Worm (Caenorhabditis elegans) whole organism, mixed stage, embryonic: ENCODE measurements around the gene srh-193.

Experiments
- M03D4.4 ChIP-seq: sonication (generic microtip); optimal IDR thresholded peaks from 2 replicates; lab custom pipeline; 2017; ENCODE audit warnings: mild to moderate bottlenecking, missing genetic modification characterization, missing compliant biosample characterization
- bed-3 ChIP-seq: fragments of 200-800 bp; sonication (Bioruptor generic); optimal IDR thresholded peaks from 3 replicates; lab custom pipeline; 2018; ENCODE audit warnings: mild to moderate bottlenecking, missing genetic modification characterization, moderate library complexity, missing compliant biosample characterization
- blmp-1 ChIP-seq: fragments of 150-350 bp; optimal IDR thresholded peaks from 2 replicates; lab custom pipeline; 2014; ENCODE audit warnings: missing biosample characterization, missing genetic modification characterization
- ceh-39 ChIP-seq: fragments of 150-350 bp; optimal IDR thresholded peaks from 2 replicates; lab custom pipeline; 2014; ENCODE audit warnings: missing biosample characterization, missing genetic modification characterization
- ceh-43 ChIP-seq: fragments of 200-800 bp; sonication (Bioruptor generic); optimal IDR thresholded peaks from 2 replicates; lab custom pipeline; 2018; ENCODE audit warnings: mild to moderate bottlenecking, missing genetic modification characterization, moderate library complexity, missing compliant biosample characterization
- ces-1 ChIP-seq: fragments of 150-350 bp; optimal IDR thresholded peaks from 2 replicates; lab custom pipeline; 2014; ENCODE audit warnings: missing biosample characterization, missing genetic modification reagents, missing genetic modification characterization
- cnd-1 ChIP-seq: fragments of 200-800 bp; sonication (Bioruptor generic); optimal IDR thresholded peaks from 2 replicates; lab custom pipeline; 2018; ENCODE audit warnings: mild to moderate bottlenecking, missing genetic modification characterization, missing compliant biosample characterization
- drap-1 ChIP-seq: fragments of 200-800 bp; sonication (Bioruptor generic); optimal IDR thresholded peaks from 3 replicates; lab custom pipeline; 2018; ENCODE audit warnings: mild to moderate bottlenecking, missing genetic modification characterization, missing compliant biosample characterization
- elt-3 ChIP-seq: fragments of 150-350 bp; optimal IDR thresholded peaks from 2 replicates; lab custom pipeline; 2014; ENCODE audit warnings: missing biosample characterization, missing genetic modification characterization
- ham-2 ChIP-seq: fragments of 200-800 bp; sonication (Bioruptor generic); optimal IDR thresholded peaks from 2 replicates; lab custom pipeline; 2018; ENCODE audit warnings: mild to moderate bottlenecking, missing genetic modification characterization, missing compliant biosample characterization
- hlh-1 ChIP-seq: fragments of 150-350 bp; optimal IDR thresholded peaks from 2 replicates; lab custom pipeline; 2014; ENCODE audit warnings: missing biosample characterization, missing genetic modification reagents, missing genetic modification characterization
- lin-13 ChIP-seq: fragments of 150-350 bp; optimal IDR thresholded peaks from 2 replicates; lab custom pipeline; 2014; ENCODE audit warnings: missing biosample characterization, missing genetic modification characterization
- lin-32 ChIP-seq: fragments of 200-800 bp; sonication (Bioruptor generic); optimal IDR thresholded peaks from 2 replicates; lab custom pipeline; 2018; ENCODE audit warnings: mild to moderate bottlenecking, missing genetic modification characterization, missing compliant biosample characterization
- mab-5 ChIP-seq: fragments of 150-350 bp; optimal IDR thresholded peaks from 2 replicates; lab custom pipeline; 2014; ENCODE audit warnings: missing biosample characterization, missing genetic modification characterization
- mep-1 ChIP-seq: fragments of 150-350 bp; optimal IDR thresholded peaks from 2 replicates; lab custom pipeline; 2017; ENCODE audit warnings: missing biosample characterization, missing genetic modification reagents, missing genetic modification characterization, inconsistent platforms
- mls-2 ChIP-seq: sonication (generic microtip); optimal IDR thresholded peaks from 2 replicates; lab custom pipeline; 2016; ENCODE audit warnings: mild to moderate bottlenecking, missing genetic modification characterization, moderate library complexity, missing compliant biosample characterization
- nhr-12 ChIP-seq: fragments of 150-350 bp; optimal IDR thresholded peaks from 2 replicates; lab custom pipeline; 2014; ENCODE audit warnings: missing biosample characterization, missing genetic modification characterization
- nhr-2 ChIP-seq: fragments of 150-350 bp; optimal IDR thresholded peaks from 2 replicates; lab custom pipeline; 2014; ENCODE audit warnings: missing biosample characterization, missing genetic modification characterization
- nhr-237 ChIP-seq: fragments of 150-350 bp; optimal IDR thresholded peaks from 2 replicates; lab custom pipeline; 2014; ENCODE audit warnings: missing biosample characterization, missing genetic modification characterization
- nhr-28 ChIP-seq: fragments of 150-350 bp; optimal IDR thresholded peaks from 2 replicates; lab custom pipeline; 2014; ENCODE audit warnings: missing biosample characterization, missing genetic modification characterization
- pha-4 ChIP-seq: fragments of 150-350 bp; optimal IDR thresholded peaks from 2 replicates; lab custom pipeline; 2018; ENCODE audit warnings: missing biosample characterization, missing genetic modification reagents, missing genetic modification characterization
- snpc-4 ChIP-seq: fragments of 150-350 bp; optimal IDR thresholded peaks from 2 replicates; lab custom pipeline; 2014; ENCODE audit warnings: missing biosample characterization, missing genetic modification characterization
- sptf-1 ChIP-seq: sonication (generic microtip); optimal IDR thresholded peaks from 2 replicates; lab custom pipeline; 2017; ENCODE audit warnings: mild to moderate bottlenecking, missing genetic modification characterization, moderate library complexity, missing compliant biosample characterization
- tbx-8 ChIP-seq: fragments of 200-800 bp; sonication (Bioruptor generic); optimal IDR thresholded peaks from 2 replicates; lab custom pipeline; 2018; ENCODE audit warnings: mild to moderate bottlenecking, missing genetic modification characterization, moderate library complexity, missing compliant biosample characterization
- unc-120 ChIP-seq: sonication (generic microtip); optimal IDR thresholded peaks from 2 replicates; lab custom pipeline; 2017; ENCODE audit warnings: missing genetic modification characterization, missing compliant biosample characterization; ENCODE audit not compliant: poor library complexity, severe bottlenecking
- unc-39 ChIP-seq: fragments of 150-350 bp; optimal IDR thresholded peaks from 2 replicates; lab custom pipeline; 2014; ENCODE audit warnings: missing biosample characterization, missing genetic modification characterization
- unc-62 ChIP-seq: fragments of 150-350 bp; optimal IDR thresholded peaks from 2 replicates; lab custom pipeline; 2014; ENCODE audit warnings: missing biosample characterization, missing genetic modification reagents, missing genetic modification characterization
- zip-8 ChIP-seq: fragments of 150-350 bp; optimal IDR thresholded peaks from 2 replicates; lab custom pipeline; 2014; ENCODE audit warnings: missing biosample characterization, missing genetic modification characterization
- ztf-11 ChIP-seq: fragments of 150-350 bp; optimal IDR thresholded peaks from 2 replicates; lab custom pipeline; 2014; ENCODE audit warnings: missing biosample characterization, missing genetic modification characterization

srh-193 gene

DNA sequence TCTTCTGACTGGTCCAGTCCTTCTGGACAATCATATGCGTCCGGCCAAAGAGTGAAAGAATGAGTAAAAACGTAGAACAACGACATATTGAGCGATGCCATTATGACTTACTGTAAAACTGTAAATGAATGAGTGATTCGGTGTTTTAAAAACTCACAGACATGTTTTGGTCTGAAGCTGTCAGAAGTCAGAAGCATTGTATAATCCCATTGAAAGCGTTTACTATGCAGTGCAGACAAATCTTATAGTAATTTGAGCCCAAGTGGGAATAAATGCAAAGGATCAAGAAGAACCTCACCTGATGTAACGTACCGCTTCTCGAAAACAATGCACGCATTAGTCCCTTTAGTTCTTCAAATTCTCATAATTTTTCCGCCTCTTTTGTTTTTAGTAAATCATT lies 29.9 kb downstream of the srh-193 start, which contains the start of gene srt-3:
Gene srt-3 (minus strand): TSS at position 101 of the 400 bp plus-strand sequence.
- TF ChIP-seq ces-1 (GFP tag; lab: Kevin White, UChicago) (no peak), nhr-12 (tag; lab: Kevin White, UChicago) (no peak), elt-3 (tag; lab: Kevin White, UChicago) (no peak), nhr-2 (tag; lab: Kevin White, UChicago) (no peak)
- TF ChIP-seq, all 35 proteins: peak for 0

DNA sequence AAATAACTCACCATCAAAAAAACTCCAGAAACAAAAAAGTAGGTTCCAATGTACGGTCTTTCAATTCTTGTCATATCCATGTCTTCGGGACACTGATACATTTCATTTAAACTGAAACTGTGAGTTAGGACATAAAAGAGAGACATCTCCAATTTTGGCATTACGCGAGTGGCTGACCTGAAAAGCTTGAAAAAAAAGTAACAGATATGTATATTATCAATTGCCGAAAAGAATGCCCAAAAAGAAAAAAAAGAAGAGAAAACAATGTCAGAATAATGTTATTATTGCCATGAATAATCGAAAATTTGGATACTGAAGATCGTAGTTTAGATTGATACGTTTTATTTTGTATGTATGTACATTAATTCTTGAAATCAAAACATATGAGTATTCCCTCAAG lies 33.5 kb downstream of the srh-193 start, which contains the start of gene srt-14:
Gene srt-14 (minus strand): TSS at position 101 of the 400 bp plus-strand sequence.
- no peak for TF ChIP-seq ceh-39 (tag; lab: Kevin White, UChicago)
- TF ChIP-seq unc-62 (GFP tag; lab: Kevin White, UChicago): no peak
- TF ChIP-seq snpc-4 (tag; lab: Kevin White, UChicago): no peak
- TF ChIP-seq ceh-43: no peak
- TF ChIP-seq nhr-237 (tag; lab: Kevin White, UChicago): no peak
- TF ChIP-seq mab-5 (tag; lab: Kevin White, UChicago): no peak
- no peak for TF ChIP-seq nhr-28 (tag; lab: Kevin White, UChicago)
- no peak for TF ChIP-seq M03D4.4
- no peak for TF ChIP-seq ces-1 (GFP tag; lab: Kevin White, UChicago)
- no peak for TF ChIP-seq lin-13 (tag; lab: Kevin White, UChicago)
- TF ChIP-seq bed-3 (GFP tag; lab: Kevin White, UChicago): no peak
- no peak for TF ChIP-seq mls-2 (tag; lab: Kevin White, UChicago)
- no peak for TF ChIP-seq zip-8 (tag; lab: Kevin White, UChicago)
- TF ChIP-seq ham-2 (GFP tag; lab: Kevin White, UChicago): no peak

DNA sequence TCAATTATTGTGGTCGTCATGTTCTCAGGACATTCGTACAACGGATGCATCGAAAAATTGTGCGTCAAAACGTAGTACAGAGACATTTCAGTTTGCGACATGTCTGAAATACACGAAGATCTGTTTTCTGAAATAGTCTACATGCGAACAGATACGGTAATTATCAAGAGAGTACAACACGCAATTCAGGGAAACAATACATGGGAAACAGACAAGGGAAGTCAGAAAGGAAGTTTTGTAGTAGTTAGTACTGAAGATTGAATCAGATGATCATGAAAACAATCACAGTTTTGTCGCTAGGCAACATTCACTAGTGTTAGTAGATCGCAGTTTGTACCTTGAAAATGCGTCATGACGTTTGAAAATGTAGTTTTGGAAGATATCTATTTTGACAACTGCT lies 39.9 kb downstream of the srh-193 start, which contains the start of gene srt-13:
Gene srt-13 (minus strand): TSS at position 101 of the 400 bp plus-strand sequence.
- TF ChIP-seq nhr-12 (tag; lab: Kevin White, UChicago) (no peak), mab-5 (tag; lab: Kevin White, UChicago) (no peak), ztf-11 (no peak), bed-3 (GFP tag; lab: Kevin White, UChicago) (no peak), elt-3 (tag; lab: Kevin White, UChicago) (no peak), cnd-1 (tag; lab: Kevin White, UChicago) (no peak), unc-39 (tag; lab: Kevin White, UChicago) (no peak), M03D4.4 (no peak), unc-120 (tag; lab: Kevin White, UChicago) (no peak), tbx-8 (no peak), ceh-43 (no peak), nhr-2 (tag; lab: Kevin White, UChicago) (no peak)

DNA sequence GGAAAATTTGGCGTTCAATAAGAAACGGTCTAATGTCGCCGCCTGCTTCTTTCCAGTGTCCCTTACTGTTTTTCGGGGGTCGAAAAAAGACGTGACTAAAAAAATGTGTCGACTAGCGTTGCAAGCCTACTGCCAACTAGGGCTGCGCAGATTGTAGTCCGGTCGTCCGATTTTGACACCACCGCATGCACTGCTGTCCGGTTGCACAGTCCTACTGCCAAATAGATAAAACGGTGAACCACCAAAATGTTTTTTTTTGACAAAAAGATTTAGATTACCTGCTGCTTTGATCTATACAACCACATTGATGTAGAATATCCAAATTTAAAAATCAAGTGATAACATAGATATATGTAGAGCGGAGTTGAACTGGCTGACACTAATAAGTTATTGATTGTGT lies 41.6 kb downstream of the srh-193 start:
- TF ChIP-seq lin-32 (GFP tag; lab: Kevin White, UChicago): no peak

ce11 chrV:4242431-4242830 lies 47.6 kb downstream of the srh-193 start, which contains the start of gene srt-12:
TSS of gene srt-12 (minus strand) at chrV:4242531.
- TF ChIP-seq ces-1 (GFP tag; lab: Kevin White, UChicago) (no peak), mab-5 (tag; lab: Kevin White, UChicago) (no peak), pha-4 (tag; lab: Kevin White, UChicago) (no peak), sptf-1 (tag; lab: Kevin White, UChicago) (no peak), nhr-2 (tag; lab: Kevin White, UChicago) (no peak), blmp-1 (tag; lab: Kevin White, UChicago) (no peak), lin-13 (tag; lab: Kevin White, UChicago) (no peak), ztf-11 (no peak), zip-8 (tag; lab: Kevin White, UChicago) (no peak), unc-39 (tag; lab: Kevin White, UChicago) (no peak), bed-3 (GFP tag; lab: Kevin White, UChicago) (no peak), mep-1 (no peak), ham-2 (GFP tag; lab: Kevin White, UChicago) (no peak), unc-62 (GFP tag; lab: Kevin White, UChicago) (no peak), M03D4.4 (no peak)

DNA sequence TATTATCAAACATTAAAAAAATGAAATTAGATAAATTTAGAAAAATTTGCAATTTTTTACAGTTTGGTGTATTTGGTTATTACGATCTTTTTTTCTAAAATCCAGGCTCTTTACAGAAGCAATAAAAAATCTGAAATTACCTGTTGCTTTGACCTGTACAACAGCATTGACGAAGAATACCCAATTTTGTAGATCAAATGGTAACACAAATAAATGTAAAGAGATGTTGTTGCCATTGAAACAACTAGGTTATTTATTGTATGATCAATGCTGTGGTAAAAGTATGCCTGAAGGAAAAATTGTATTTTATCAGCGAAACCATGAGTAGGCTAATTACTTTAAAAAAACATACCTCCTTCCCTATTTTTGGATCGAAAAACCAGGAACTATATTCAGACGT lies 48.4 kb downstream of the srh-193 start:
- TF ChIP-seq lin-13 (tag; lab: Kevin White, UChicago) (no peak), ceh-39 (tag; lab: Kevin White, UChicago) (no peak), ham-2 (GFP tag; lab: Kevin White, UChicago) (no peak), lin-32 (GFP tag; lab: Kevin White, UChicago) (no peak), nhr-28 (tag; lab: Kevin White, UChicago) (no peak), mls-2 (tag; lab: Kevin White, UChicago) (no peak), tbx-8 (no peak), ceh-43 (no peak), drap-1 (GFP tag; lab: Kevin White, UChicago) (no peak), elt-3 (tag; lab: Kevin White, UChicago) (no peak), hlh-1 (no peak), unc-120 (tag; lab: Kevin White, UChicago) (no peak), bed-3 (GFP tag; lab: Kevin White, UChicago) (no peak)
